Fruit fly (Drosophila melanogaster) whole organism, wandering third instar larva: ENCODE data around the gene smash.

Experiments
- Abd-B ChIP-seq: fragments of >200 bp; optimal IDR thresholded peaks from 2 replicates; lab custom pipeline; 2017; ENCODE audit warnings: missing biosample characterization, missing genetic modification characterization
- CG32264 ChIP-seq: fragments of 200-800 bp; sonication (Bioruptor generic); optimal IDR thresholded peaks from 2 replicates; lab custom pipeline; 2016; ENCODE audit warnings: missing biosample characterization, missing genetic modification characterization
- CrebA ChIP-seq: fragments of 200-800 bp; sonication (Bioruptor generic); optimal IDR thresholded peaks from 2 replicates; lab custom pipeline; 2016; ENCODE audit warnings: missing biosample characterization, mild to moderate bottlenecking, missing genetic modification characterization, borderline replicate concordance
- Dfd ChIP-seq: fragments of >200 bp; optimal IDR thresholded peaks from 2 replicates; lab custom pipeline; 2017; ENCODE audit warnings: missing biosample characterization, missing genetic modification characterization
- Dif ChIP-seq: fragments of 200-275, 200-300 bp; sonication (Bioruptor generic); optimal IDR thresholded peaks from 2 replicates; lab custom pipeline; 2018; ENCODE audit warnings: missing biosample characterization, missing genetic modification characterization; ENCODE audit not compliant: partially characterized antibody
- HLH106 ChIP-seq: fragments of 200-800 bp; optimal IDR thresholded peaks from 3 replicates; lab custom pipeline; 2019; ENCODE audit warnings: missing biosample characterization, mild to moderate bottlenecking, missing genetic modification characterization, moderate library complexity
- Hnf4 ChIP-seq: fragments of 200-800 bp; sonication (Bioruptor generic); optimal IDR thresholded peaks from 2 replicates; lab custom pipeline; 2016; ENCODE audit warnings: missing biosample characterization, mild to moderate bottlenecking, missing genetic modification characterization
- Hr83 ChIP-seq: fragments of 200-300 bp; sonication (Bioruptor generic); optimal IDR thresholded peaks from 2 replicates; lab custom pipeline; 2016; ENCODE audit warnings: missing biosample characterization, mild to moderate bottlenecking, missing genetic modification characterization, moderate library complexity; ENCODE audit not compliant: poor library complexity, severe bottlenecking
- Jra ChIP-seq: sonication (Bioruptor generic); optimal IDR thresholded peaks from 2 replicates; lab custom pipeline; 2016; ENCODE audit warnings: missing biosample characterization, missing genetic modification characterization
- Mio ChIP-seq: sonication (Bioruptor generic); optimal IDR thresholded peaks from 2 replicates; lab custom pipeline; 2016; ENCODE audit warnings: missing biosample characterization, missing genetic modification characterization
- N ChIP-seq: fragments of >200 bp; optimal IDR thresholded peaks from 2 replicates; lab custom pipeline; 2018; ENCODE audit warnings: missing biosample characterization, missing external identifiers, missing genetic modification characterization
- Rel ChIP-seq, 2 experiments: fragments of 200-800 bp; sonication (Bioruptor generic) in 1 of 2; optimal IDR thresholded peaks; 2 replicates in 1 of 2; 3 replicates in 1 of 2; lab custom pipeline; 2016 to 2019; ENCODE audit warnings: mild to moderate bottlenecking in 2 of 2, missing biosample characterization in 2 of 2, missing genetic modification characterization in 2 of 2, moderate library complexity in 1 of 2
- Sp1 ChIP-seq: fragments of 200-800 bp; sonication (Bioruptor generic); optimal IDR thresholded peaks from 3 replicates; lab custom pipeline; 2019; ENCODE audit warnings: missing biosample characterization, mild to moderate bottlenecking, missing genetic modification characterization, moderate library complexity
- br ChIP-seq: fragments of 200-800 bp; sonication (Bioruptor generic); optimal IDR thresholded peaks from 2 replicates; lab custom pipeline; 2016; ENCODE audit warnings: missing biosample characterization, missing genetic modification characterization
- brk ChIP-seq: fragments of 200-800 bp; sonication (Bioruptor generic); optimal IDR thresholded peaks from 2 replicates; lab custom pipeline; 2016; ENCODE audit warnings: missing biosample characterization, mild to moderate bottlenecking, missing genetic modification characterization
- dmrt93B ChIP-seq: fragments of 200-800 bp; sonication (Bioruptor generic); optimal IDR thresholded peaks from 2 replicates; lab custom pipeline; 2018; ENCODE audit warnings: missing biosample characterization, mild to moderate bottlenecking, missing genetic modification characterization
- foxo ChIP-seq, 2 experiments: fragments of 200-800 bp; sonication (Bioruptor generic); optimal IDR thresholded peaks; 2 replicates in 1 of 2; 3 replicates in 1 of 2; lab custom pipeline; 2016 to 2017; ENCODE audit warnings: missing biosample characterization in 2 of 2, missing genetic modification characterization in 2 of 2
- fru ChIP-seq: fragments of 200-800 bp; sonication (Bioruptor generic); optimal IDR thresholded peaks from 3 replicates; lab custom pipeline; 2016; ENCODE audit warnings: missing biosample characterization, mild to moderate bottlenecking, missing genetic modification characterization
- h ChIP-seq: fragments of 200-800 bp; sonication (Bioruptor generic); optimal IDR thresholded peaks from 3 replicates; lab custom pipeline; 2016; ENCODE audit warnings: missing biosample characterization, mild to moderate bottlenecking, missing genetic modification characterization
- jim ChIP-seq: fragments of 175-275, 200-325 bp; sonication (Bioruptor generic); optimal IDR thresholded peaks from 2 replicates; lab custom pipeline; 2016; ENCODE audit warnings: missing biosample characterization, mild to moderate bottlenecking, missing genetic modification characterization
- lola ChIP-seq: fragments of >200 bp; optimal IDR thresholded peaks from 2 replicates; lab custom pipeline; 2017; ENCODE audit warnings: missing biosample characterization, missing genetic modification characterization
- pan ChIP-seq: fragments of >200 bp; optimal IDR thresholded peaks from 2 replicates; lab custom pipeline; 2017
- rgr ChIP-seq: fragments of 200-800 bp; sonication (Bioruptor generic); optimal IDR thresholded peaks from 3 replicates; lab custom pipeline; 2016; ENCODE audit warnings: missing biosample characterization, mild to moderate bottlenecking, missing genetic modification characterization
- sage ChIP-seq: fragments of 200-800 bp; sonication (Bioruptor generic); optimal IDR thresholded peaks from 2 replicates; lab custom pipeline; 2016; ENCODE audit warnings: missing biosample characterization, mild to moderate bottlenecking, missing genetic modification characterization
- sv ChIP-seq: fragments of 200-800 bp; sonication (Bioruptor generic); optimal IDR thresholded peaks from 3 replicates; lab custom pipeline; 2016; ENCODE audit warnings: missing biosample characterization, missing genetic modification characterization
- tai ChIP-seq: sonication (Bioruptor generic); optimal IDR thresholded peaks from 2 replicates; lab custom pipeline; 2016; ENCODE audit warnings: missing biosample characterization, missing genetic modification characterization
- usp ChIP-seq: fragments of >200 bp; optimal IDR thresholded peaks from 2 replicates; lab custom pipeline; 2017; ENCODE audit warnings: missing biosample characterization, missing genetic modification characterization
- woc ChIP-seq: sonication (Bioruptor generic); optimal IDR thresholded peaks from 2 replicates; lab custom pipeline; 2016; ENCODE audit warnings: missing biosample characterization, mild to moderate bottlenecking, missing genetic modification characterization

Gene smash

dm6 chr3R:4749735-4750134, 90.4 kb downstream of the smash start, which contains the start of gene atms:
atms (plus strand) TSS chr3R:4750035.
- TF ChIP-seq tai (GFP tag; lab: Kevin White, UChicago) (no peak), sv (no peak), usp (GFP tag; lab: Kevin White, UChicago) (no peak), Mio (GFP tag; lab: Kevin White, UChicago) (no peak), brk (no peak), Rel (GFP tag; optimal IDR thresholded peaks at IDR 0.05; lab: Kevin White, UChicago) (no peak), Rel (tag; optimal IDR thresholded peaks at IDR 0.05; lab: Kevin White, UChicago) (no peak), Hnf4 (GFP tag; lab: Kevin White, UChicago) (no peak), Abd-B (GFP tag; lab: Kevin White, UChicago) (no peak), HLH106 (tag; lab: Kevin White, UChicago) (no peak), pan (no peak), Dfd (GFP tag; lab: Kevin White, UChicago) (no peak), br (GFP tag; lab: Kevin White, UChicago) (no peak), Hr83 (GFP tag; lab: Kevin White, UChicago) (no peak), lola (GFP tag; lab: Kevin White, UChicago) (no peak), foxo (GFP tag; optimal IDR thresholded peaks at IDR 0.05; lab: Kevin White, UChicago) (no peak), dmrt93B (GFP tag; lab: Kevin White, UChicago) (no peak), Dif (GFP tag; lab: Kevin White, UChicago) (no peak), Jra (GFP tag; lab: Kevin White, UChicago) (no peak)

dm6 chr3R:4761372-4761771, 102.0 kb downstream of the smash start:
- TF ChIP-seq foxo (GFP tag; optimal IDR thresholded peaks at IDR 0.05; lab: Kevin White, UChicago) (no peak), jim (GFP tag; lab: Kevin White, UChicago) (no peak), Sp1 (GFP tag; lab: Kevin White, UChicago) (peak; percentile 77), usp (GFP tag; lab: Kevin White, UChicago) (no peak), fru (GFP tag; lab: Kevin White, UChicago) (no peak), br (GFP tag; lab: Kevin White, UChicago) (peak; percentile 38), N (GFP tag; lab: Kevin White, UChicago) (no peak), dmrt93B (GFP tag; lab: Kevin White, UChicago) (no peak), sage (GFP tag; lab: Kevin White, UChicago) (peak; percentile 12), CG32264 (GFP tag; lab: Kevin White, UChicago) (no peak), CrebA (peak; percentile 52), Hnf4 (GFP tag; lab: Kevin White, UChicago) (peak; percentile 28), rgr (GFP tag; lab: Kevin White, UChicago) (peak; percentile 4), woc (GFP tag; lab: Kevin White, UChicago) (no peak), Hr83 (GFP tag; lab: Kevin White, UChicago) (peak; percentile 37), tai (GFP tag; lab: Kevin White, UChicago) (no peak), h (GFP tag; lab: Kevin White, UChicago) (peak; percentile 25)
